Fruit fly (Drosophila melanogaster): ENCODE results near the gene CG31832.

DNA sequence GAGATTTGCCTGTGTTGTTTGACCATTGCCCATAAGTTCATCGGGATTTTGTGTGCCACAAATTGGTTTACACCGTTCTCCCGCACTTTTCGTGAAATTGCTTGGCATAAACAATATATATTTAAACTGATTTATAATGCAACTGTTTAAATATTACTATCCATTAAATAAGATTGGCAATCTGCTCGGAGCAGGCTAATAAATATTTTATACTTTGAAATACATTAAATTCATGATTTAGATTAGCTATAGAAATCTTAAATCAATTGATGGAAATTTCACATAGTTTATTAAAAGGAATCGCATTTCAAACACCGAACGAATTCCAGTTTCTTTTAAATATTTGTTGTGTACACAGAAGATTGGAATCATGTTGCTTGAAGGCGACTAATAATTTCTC lies 34.6 kb upstream of the CG31832 start:
- no peak for TF ChIP-seq CG10669 (GFP tag; optimal IDR thresholded peaks at IDR 0.05)
- no peak for TF ChIP-seq CG11902 (GFP tag; optimal IDR thresholded peaks at IDR 0.05)
- no peak for TF ChIP-seq CG6854 (GFP tag; optimal IDR thresholded peaks at IDR 0.05)
- TF ChIP-seq Lpt (GFP tag; optimal IDR thresholded peaks at IDR 0.05): no peak
- no peak for TF ChIP-seq Blimp-1 (GFP tag; optimal IDR thresholded peaks at IDR 0.05)
- TF ChIP-seq CG10631 (GFP tag; optimal IDR thresholded peaks at IDR 0.05): no peak
- no peak for TF ChIP-seq CG16779 (tag; optimal IDR thresholded peaks at IDR 0.05)
- TF ChIP-seq Eip78C (GFP tag): peak; percentile 24
- no peak for TF ChIP-seq fd59A (GFP tag; optimal IDR thresholded peaks at IDR 0.05)
- no peak for TF ChIP-seq lz (GFP tag; optimal IDR thresholded peaks at IDR 0.05)
- no peak for TF ChIP-seq topi (GFP tag; optimal IDR thresholded peaks at IDR 0.05)
- no peak for TF ChIP-seq Ets96B (tag; optimal IDR thresholded peaks at IDR 0.05)
- TF ChIP-seq CG8319 (GFP tag; optimal IDR thresholded peaks at IDR 0.05): no peak
- TF ChIP-seq OdsH (GFP tag; optimal IDR thresholded peaks at IDR 0.05): no peak
